Worm (Caenorhabditis elegans): ENCODE measurements around the gene Y50D7A.10.

DNA sequence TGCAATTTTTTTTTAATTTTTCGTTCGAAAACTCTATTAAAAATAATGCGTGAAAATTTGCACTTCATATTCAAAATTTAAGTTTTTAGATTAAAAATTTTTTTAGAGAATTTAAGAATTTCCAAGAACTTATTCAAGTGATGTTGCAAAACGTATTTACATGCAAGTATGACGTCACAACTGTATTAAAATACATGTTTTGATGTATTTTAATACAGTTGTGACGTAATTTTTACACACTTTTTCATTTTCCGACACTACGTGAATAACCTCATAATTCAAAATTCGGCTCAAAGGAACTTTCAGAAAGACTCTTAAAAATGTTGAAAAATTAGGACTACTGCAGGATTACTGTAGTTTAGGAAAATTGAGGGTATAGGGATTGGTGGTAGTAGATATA, 42.8 kb downstream of the Y50D7A.10 start:
- TF ChIP-seq egrh-3 (GFP tag; IDR thresholded peaks at IDR 0.05) = no peak
- no peak for TF ChIP-seq die-1 (tag; optimal IDR thresholded peaks at IDR 0.05)
- TF ChIP-seq sptf-2 (GFP tag; optimal IDR thresholded peaks at IDR 0.05) = no peak
- TF ChIP-seq ztf-25 (GFP tag; IDR thresholded peaks at IDR 0.05) = no peak
- TF ChIP-seq ztf-26 (tag; optimal IDR thresholded peaks at IDR 0.05) = no peak
- TF ChIP-seq madf-10 (tag; optimal IDR thresholded peaks at IDR 0.05) = no peak
- TF ChIP-seq Y56A3A.18 (GFP tag; IDR thresholded peaks at IDR 0.05) = no peak
- no peak for TF ChIP-seq nhr-90 (tag; optimal IDR thresholded peaks at IDR 0.05)
- no peak for TF ChIP-seq ceh-40 (GFP tag; IDR thresholded peaks at IDR 0.05)
